Worm (Caenorhabditis elegans) whole organism, L4 larva: ENCODE data around the gene nas-3.

ENCODE experiments used
- ceh-82 ChIP-seq: sonication (generic microtip); optimal IDR thresholded peaks from 2 replicates; lab custom pipeline; 2017; ENCODE audit warnings: missing biosample characterization, missing genetic modification characterization
- nhr-6 ChIP-seq: fragments of 150-350 bp; optimal IDR thresholded peaks from 2 replicates; lab custom pipeline; 2014; ENCODE audit warnings: missing biosample characterization, missing genetic modification characterization
- unc-130 ChIP-seq: sonication (generic microtip); optimal IDR thresholded peaks from 2 replicates; lab custom pipeline; 2016; ENCODE audit warnings: missing genetic modification reagents, missing genetic modification characterization, missing compliant biosample characterization

DNA sequence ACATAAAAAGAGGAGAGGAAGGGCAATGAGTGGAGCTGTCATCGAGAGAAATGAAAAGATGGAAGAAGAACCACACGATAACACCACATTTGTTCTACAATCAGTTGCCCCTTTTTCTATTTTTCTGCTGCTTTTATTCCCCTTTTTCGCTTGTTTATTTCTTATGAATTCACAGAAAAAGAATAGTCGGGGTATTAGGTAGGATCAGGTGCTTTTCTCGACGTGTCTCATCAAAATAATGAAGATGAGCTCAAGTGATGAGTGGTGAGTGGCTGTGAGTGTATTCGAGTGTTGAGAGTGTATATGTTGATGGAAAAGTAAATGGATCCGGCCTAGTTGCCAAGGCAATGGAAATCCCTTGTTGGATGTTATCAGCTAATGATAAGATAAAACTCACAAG is 7.5 kb downstream of the nas-3 start:
- TF ChIP-seq ceh-82 (tag; lab: Kevin White, UChicago) = no peak
- TF ChIP-seq unc-130 = no peak
- no peak for TF ChIP-seq nhr-6
